Worm (Caenorhabditis elegans): ENCODE results near the gene K12D9.1.

DNA sequence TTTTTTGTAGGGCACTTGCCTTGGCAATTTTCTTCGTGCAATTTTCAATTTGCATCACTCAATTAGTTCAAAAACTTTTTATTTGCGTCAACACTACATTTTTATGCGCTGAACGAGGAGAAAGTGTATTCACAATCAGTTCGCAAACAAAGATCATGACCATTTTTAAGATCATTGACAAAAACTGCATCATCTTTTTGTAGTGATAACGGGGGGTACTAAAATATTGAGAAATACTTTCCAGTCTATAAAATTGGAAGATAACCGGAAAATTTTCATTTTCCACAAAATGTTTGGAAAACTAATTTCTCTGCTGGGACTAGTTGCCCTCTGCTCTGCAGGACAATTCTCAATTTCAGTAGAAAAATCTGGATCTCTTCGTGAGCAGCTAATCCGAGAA lies 10.0 kb downstream of the K12D9.1 start, which contains the start of gene asp-8:
- TF ChIP-seq zag-1 (tag; optimal IDR thresholded peaks at IDR 0.05) (no peak), ceh-82 (tag; optimal IDR thresholded peaks at IDR 0.05) (no peak), aly-2 (tag; optimal IDR thresholded peaks at IDR 0.05) (no peak), nhr-6 (tag; optimal IDR thresholded peaks at IDR 0.05) (no peak), mab-5 (tag; optimal IDR thresholded peaks at IDR 0.05) (no peak), nhr-21 (tag; optimal IDR thresholded peaks at IDR 0.05) (no peak), ama-1 (optimal IDR thresholded peaks at IDR 0.05) (no peak), ZK546.5 (tag; optimal IDR thresholded peaks at IDR 0.05) (no peak)
